Fruit fly (Drosophila melanogaster) whole organism, prepupa: ENCODE results near the gene mamo.

Experiments used
- Blimp-1 ChIP-seq: fragments of 200-800 bp; sonication (Bioruptor generic); optimal IDR thresholded peaks from 3 replicates; lab custom pipeline; 2017; ENCODE audit warnings: missing biosample characterization, missing genetic modification characterization, mild to moderate bottlenecking, moderate library complexity, missing genetic modification reagents
- CG10631 ChIP-seq: fragments of 200-800 bp; sonication (Bioruptor generic); optimal IDR thresholded peaks from 2 replicates; lab custom pipeline; 2016; ENCODE audit warnings: missing biosample characterization, missing genetic modification characterization
- CG11294 ChIP-seq: fragments of 200-800 bp; sonication (Bioruptor generic); IDR thresholded peaks from 2 replicates; pipeline ENCODE4 v1.3.6; 2022; ENCODE audit warnings: missing biosample characterization, missing genetic modification characterization
- CG15336 ChIP-seq: fragments of 200-800 bp; sonication (Bioruptor generic); IDR thresholded peaks from 2 replicates; pipeline ENCODE4 v1.3.6; 2022; ENCODE audit warnings: missing biosample characterization, missing genetic modification characterization
- CG1621 ChIP-seq: fragments of 200-800 bp; sonication (Bioruptor generic); optimal IDR thresholded peaks from 3 replicates; lab custom pipeline; 2018; ENCODE audit warnings: missing biosample characterization, mild to moderate bottlenecking, missing genetic modification characterization
- CG16779 ChIP-seq: fragments of 200-800 bp; sonication (Bioruptor generic); optimal IDR thresholded peaks from 3 replicates; lab custom pipeline; 2017; ENCODE audit warnings: missing biosample characterization, mild to moderate bottlenecking, missing genetic modification characterization
- CG31627 ChIP-seq: fragments of 200-800 bp; sonication (Bioruptor generic); optimal IDR thresholded peaks from 3 replicates; lab custom pipeline; 2016; ENCODE audit warnings: missing biosample characterization, missing genetic modification characterization
- CG32006 ChIP-seq: fragments of 200-800 bp; sonication (Bioruptor generic); optimal IDR thresholded peaks from 3 replicates; lab custom pipeline; 2017; ENCODE audit warnings: missing biosample characterization, mild to moderate bottlenecking, missing genetic modification characterization
- CG34406 ChIP-seq: fragments of 200-800 bp; sonication (Bioruptor generic); optimal IDR thresholded peaks from 3 replicates; lab custom pipeline; 2016; ENCODE audit warnings: missing biosample characterization, missing genetic modification characterization
- CG3919 ChIP-seq: fragments of 200-800 bp; sonication (Bioruptor generic); optimal IDR thresholded peaks from 3 replicates; lab custom pipeline; 2016; ENCODE audit warnings: missing biosample characterization, missing genetic modification characterization
- CG4318 ChIP-seq: fragments of 200-800 bp; sonication (Bioruptor generic); optimal IDR thresholded peaks from 3 replicates; lab custom pipeline; 2017; ENCODE audit warnings: missing biosample characterization, mild to moderate bottlenecking, missing genetic modification characterization
- CG6163 ChIP-seq: fragments of 200-800 bp; sonication (Bioruptor generic); IDR thresholded peaks from 3 replicates; pipeline ENCODE4 v1.3.6; 2022; ENCODE audit warnings: missing biosample characterization, missing genetic modification characterization
- CG6276 ChIP-seq: fragments of 200-800 bp; sonication (Bioruptor generic); optimal IDR thresholded peaks from 2 replicates; lab custom pipeline; 2017; ENCODE audit warnings: missing biosample characterization, mild to moderate bottlenecking, missing genetic modification characterization
- CG6792 ChIP-seq: fragments of 200-800 bp; sonication (Bioruptor generic); optimal IDR thresholded peaks from 3 replicates; lab custom pipeline; 2016; ENCODE audit warnings: missing biosample characterization, missing genetic modification characterization
- CG6808 ChIP-seq: fragments of 200-800 bp; sonication (Bioruptor generic); optimal IDR thresholded peaks from 3 replicates; lab custom pipeline; 2017; ENCODE audit warnings: missing biosample characterization, missing genetic modification characterization, mild to moderate bottlenecking, moderate library complexity, missing genetic modification reagents
- CG6854 ChIP-seq: fragments of 200-800 bp; sonication (Bioruptor generic); optimal IDR thresholded peaks from 2 replicates; lab custom pipeline; 2017; ENCODE audit warnings: missing biosample characterization, mild to moderate bottlenecking, missing genetic modification characterization
- CG7368 ChIP-seq: fragments of 200-800 bp; sonication (Bioruptor generic); optimal IDR thresholded peaks from 3 replicates; lab custom pipeline; 2016; ENCODE audit warnings: missing biosample characterization, missing genetic modification characterization
- CG8119 ChIP-seq: fragments of 200-800 bp; sonication (Bioruptor generic); IDR thresholded peaks from 3 replicates; pipeline ENCODE4 v1.3.6; 2022; ENCODE audit warnings: missing biosample characterization, missing genetic modification characterization
- CG8319 ChIP-seq: fragments of 200-800 bp; sonication (Bioruptor generic); optimal IDR thresholded peaks from 3 replicates; lab custom pipeline; 2016; ENCODE audit warnings: missing biosample characterization, missing genetic modification characterization
- CG8632 ChIP-seq: fragments of 200-800 bp; sonication (Bioruptor generic); optimal IDR thresholded peaks from 3 replicates; lab custom pipeline; 2016; ENCODE audit warnings: missing biosample characterization, missing genetic modification characterization
- CG9139 ChIP-seq: fragments of 200-800 bp; sonication (Bioruptor generic); optimal IDR thresholded peaks from 3 replicates; lab custom pipeline; 2017; ENCODE audit warnings: missing biosample characterization, mild to moderate bottlenecking, missing genetic modification characterization
- Eip75B ChIP-seq: fragments of 200-800 bp; sonication (Bioruptor generic); optimal IDR thresholded peaks from 3 replicates; lab custom pipeline; 2016; ENCODE audit warnings: missing biosample characterization, missing genetic modification characterization
- Eip78C ChIP-seq: fragments of 200-800 bp; sonication (Bioruptor generic); peaks from one replicate; lab custom pipeline; 2016; ENCODE audit warnings: missing biosample characterization, missing genetic modification characterization
- Ets21C ChIP-seq: fragments of 200-800 bp; sonication (Bioruptor generic); optimal IDR thresholded peaks from 3 replicates; lab custom pipeline; 2016; ENCODE audit warnings: missing biosample characterization, missing genetic modification characterization
- Ets96B ChIP-seq: fragments of 200-800 bp; optimal IDR thresholded peaks from 2 replicates; lab custom pipeline; 2019; ENCODE audit warnings: missing biosample characterization, mild to moderate bottlenecking, missing genetic modification characterization, moderate library complexity
- Gug ChIP-seq: fragments of 200-800 bp; sonication (Bioruptor generic); IDR thresholded peaks from 2 replicates; pipeline ENCODE4 v1.3.6; 2022; ENCODE audit warnings: missing biosample characterization, missing genetic modification characterization
- Hr39 ChIP-seq: fragments of 200-800 bp; sonication (Bioruptor generic); optimal IDR thresholded peaks from 2 replicates; lab custom pipeline; 2016; ENCODE audit warnings: missing biosample characterization, missing genetic modification characterization
- Hr4 ChIP-seq: fragments of 200-800 bp; sonication (Bioruptor generic); optimal IDR thresholded peaks from 3 replicates; lab custom pipeline; 2016; ENCODE audit warnings: missing biosample characterization, missing genetic modification characterization
- Lpt ChIP-seq: fragments of 200-800 bp; sonication (Bioruptor generic); optimal IDR thresholded peaks from 3 replicates; lab custom pipeline; 2016; ENCODE audit warnings: missing biosample characterization, missing genetic modification characterization
- Met ChIP-seq: fragments of 200-800 bp; sonication (Bioruptor generic); optimal IDR thresholded peaks from 3 replicates; lab custom pipeline; 2016; ENCODE audit warnings: missing biosample characterization, missing genetic modification characterization
- OdsH ChIP-seq: fragments of 200-800 bp; sonication (Bioruptor generic); optimal IDR thresholded peaks from 3 replicates; lab custom pipeline; 2016; ENCODE audit warnings: missing biosample characterization, missing genetic modification characterization
- dsx ChIP-seq: fragments of 200-800 bp; optimal IDR thresholded peaks from 3 replicates; lab custom pipeline; 2019; ENCODE audit warnings: missing biosample characterization, mild to moderate bottlenecking, missing genetic modification characterization, moderate library complexity; ENCODE audit not compliant: poor library complexity, severe bottlenecking
- eg ChIP-seq: fragments of 200-800 bp; sonication (Bioruptor generic); IDR thresholded peaks from 3 replicates; pipeline ENCODE4 v1.3.6; 2022; ENCODE audit warnings: missing biosample characterization, missing genetic modification characterization
- esn ChIP-seq: fragments of 200-800 bp; sonication (Bioruptor generic); optimal IDR thresholded peaks from 2 replicates; lab custom pipeline; 2016; ENCODE audit warnings: missing biosample characterization, mild to moderate bottlenecking, missing genetic modification characterization, moderate library complexity
- fd59A ChIP-seq: fragments of 200-800 bp; sonication (Bioruptor generic); optimal IDR thresholded peaks from 2 replicates; lab custom pipeline; 2017; ENCODE audit warnings: missing biosample characterization, mild to moderate bottlenecking, missing genetic modification characterization, missing genetic modification reagents
- fkh ChIP-seq: fragments of 200-800 bp; sonication (Bioruptor generic); optimal IDR thresholded peaks from 3 replicates; lab custom pipeline; 2017; ENCODE audit warnings: missing biosample characterization, mild to moderate bottlenecking, missing genetic modification characterization, moderate library complexity
- lz ChIP-seq: fragments of 200-800 bp; sonication (Bioruptor generic); optimal IDR thresholded peaks from 3 replicates; lab custom pipeline; 2016; ENCODE audit warnings: missing biosample characterization, missing genetic modification characterization
- net ChIP-seq: fragments of 200-800 bp; sonication (Bioruptor generic); optimal IDR thresholded peaks from 3 replicates; lab custom pipeline; 2016; ENCODE audit warnings: missing biosample characterization, missing genetic modification characterization
- pdm3 ChIP-seq: fragments of 200-800 bp; sonication (Bioruptor generic); optimal IDR thresholded peaks from 3 replicates; lab custom pipeline; 2016; ENCODE audit warnings: missing biosample characterization, missing genetic modification characterization
- ss ChIP-seq, 2 experiments: fragments of 200-800 bp; sonication (Bioruptor generic); optimal IDR thresholded peaks; 2 replicates in 1 of 2; 3 replicates in 1 of 2; lab custom pipeline; 2017 to 2018; ENCODE audit warnings: mild to moderate bottlenecking in 2 of 2, missing biosample characterization in 2 of 2, missing genetic modification characterization in 2 of 2, moderate library complexity in 1 of 2
- topi ChIP-seq: fragments of 200-800 bp; sonication (Bioruptor generic); optimal IDR thresholded peaks from 3 replicates; lab custom pipeline; 2016; ENCODE audit warnings: missing biosample characterization, missing genetic modification characterization

The mamo gene

DNA sequence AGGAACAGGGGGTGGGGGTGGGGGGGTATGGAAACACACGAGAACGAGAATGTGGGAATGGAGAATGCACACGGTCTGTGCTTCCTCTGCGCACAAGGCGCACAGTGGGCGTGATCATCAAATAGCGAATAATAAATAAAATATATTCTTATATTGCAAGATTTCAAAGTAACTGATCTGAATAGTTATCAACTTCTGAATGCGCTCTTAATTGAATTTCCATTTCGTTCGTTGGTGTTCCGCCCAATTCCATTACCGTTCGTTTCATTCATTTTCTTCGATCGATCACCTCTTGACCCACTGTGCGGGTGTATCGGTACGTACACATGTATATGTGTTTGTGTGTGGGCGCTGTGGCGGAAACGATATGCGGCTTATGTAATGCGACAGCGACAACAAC, 54.1 kb downstream of the mamo start (continued):
- TF ChIP-seq CG6854 (GFP tag; lab: Kevin White, UChicago) (no peak), Blimp-1 (GFP tag; lab: Kevin White, UChicago) (peak; percentile 25), CG31627 (GFP tag; lab: Kevin White, UChicago) (peak; percentile 20), ss (GFP tag; optimal IDR thresholded peaks at IDR 0.05; lab: Kevin White, UChicago) (peak; percentile 41 to 66), net (GFP tag; lab: Kevin White, UChicago) (peak; percentile 16), CG3919 (GFP tag; lab: Kevin White, UChicago) (peak; percentile 23), fkh (no peak), CG8319 (GFP tag; lab: Kevin White, UChicago) (no peak), CG4318 (GFP tag; lab: Kevin White, UChicago) (peak; percentile 32), Lpt (GFP tag; lab: Kevin White, UChicago) (peak; percentile 28), pdm3 (GFP tag; lab: Kevin White, UChicago) (peak; percentile 3), topi (GFP tag; lab: Kevin White, UChicago) (peak; percentile 61), CG6808 (GFP tag; lab: Kevin White, UChicago) (peak; percentile 46), Eip78C (GFP tag; lab: Kevin White, UChicago) (peak; percentile 54), CG32006 (GFP tag; lab: Kevin White, UChicago) (peak; percentile 62), Ets96B (tag; lab: Kevin White, UChicago) (peak; percentile 34)

- TF ChIP-seq CG7368 (GFP tag; lab: Kevin White, UChicago) (no peak), CG10631 (GFP tag; lab: Kevin White, UChicago) (peak; percentile 4), Eip75B (GFP tag; lab: Kevin White, UChicago) (no peak), CG9139 (GFP tag; lab: Kevin White, UChicago) (no peak), Eip78C (GFP tag; lab: Kevin White, UChicago) (peak; percentile 49), Ets21C (no peak), CG32006 (GFP tag; lab: Kevin White, UChicago) (peak; percentile 23), Hr39 (GFP tag; lab: Kevin White, UChicago) (no peak), CG1621 (tag; lab: Kevin White, UChicago) (no peak), eg (peak; percentile 64), CG6163 (GFP tag; lab: Robert Waterston, UW) (peak; percentile 53; the same call in 2 of the 3 replicates), CG31627 (GFP tag; lab: Kevin White, UChicago) (no peak), fd59A (GFP tag; lab: Kevin White, UChicago) (no peak), OdsH (GFP tag; lab: Kevin White, UChicago) (peak; percentile 6), CG8119 (GFP tag; lab: Robert Waterston, UW) (no peak), CG6276 (no peak), CG16779 (tag; lab: Kevin White, UChicago) (no peak), CG8632 (GFP tag; lab: Kevin White, UChicago) (no peak), CG34406 (GFP tag; lab: Kevin White, UChicago) (no peak), fkh (no peak), CG8319 (GFP tag; lab: Kevin White, UChicago) (no peak), CG15336 (GFP tag; lab: Robert Waterston, UW) (peak; percentile 43; the same call in 1 of the 2 replicates), lz (GFP tag; lab: Kevin White, UChicago) (no peak), Hr4 (GFP tag; lab: Kevin White, UChicago) (peak; percentile 1), pdm3 (GFP tag; lab: Kevin White, UChicago) (no peak), net (GFP tag; lab: Kevin White, UChicago) (no peak), dsx (GFP tag; lab: Kevin White, UChicago) (no peak), Gug (GFP tag; lab: Robert Waterston, UW) (no peak), Met (no peak), CG6854 (GFP tag; lab: Kevin White, UChicago) (no peak), CG6792 (GFP tag; lab: Kevin White, UChicago) (no peak), CG11294 (GFP tag; lab: Robert Waterston, UW) (peak; percentile 54; the same call in 1 of the 2 replicates), Blimp-1 (GFP tag; lab: Kevin White, UChicago) (no peak), esn (GFP tag; lab: Kevin White, UChicago) (no peak)
Observed at dm6 chrX:13935563-13935962, 54.8 kb downstream of the mamo start.
